Fruit fly (Drosophila melanogaster) whole organism: ENCODE data around the gene alpha-Est5.

ENCODE experiments used
- CG8478 ChIP-seq: fragments of >200 bp; optimal IDR thresholded peaks from 2 replicates; lab custom pipeline; 2018; ENCODE audit warnings: inconsistent platforms
- Dll ChIP-seq: fragments of >200 bp; optimal IDR thresholded peaks from 2 replicates; lab custom pipeline; 2017
- EcR ChIP-seq, 2 experiments: fragments of >200 bp; optimal IDR thresholded peaks; 2 replicates each; lab custom pipeline; 2017; ENCODE audit warnings: missing biosample characterization in 2 of 2, missing genetic modification characterization in 2 of 2, missing genetic modification reagents in 2 of 2
- pan ChIP-seq: fragments of >200 bp; optimal IDR thresholded peaks from 2 replicates; lab custom pipeline; 2017
- psq ChIP-seq: fragments of >200 bp; optimal IDR thresholded peaks from 2 replicates; lab custom pipeline; 2017
- usp ChIP-seq: fragments of >200 bp; optimal IDR thresholded peaks from 2 replicates; lab custom pipeline; 2017; ENCODE audit warnings: missing biosample characterization, missing genetic modification characterization, mixed read lengths

Gene alpha-Est5

DNA sequence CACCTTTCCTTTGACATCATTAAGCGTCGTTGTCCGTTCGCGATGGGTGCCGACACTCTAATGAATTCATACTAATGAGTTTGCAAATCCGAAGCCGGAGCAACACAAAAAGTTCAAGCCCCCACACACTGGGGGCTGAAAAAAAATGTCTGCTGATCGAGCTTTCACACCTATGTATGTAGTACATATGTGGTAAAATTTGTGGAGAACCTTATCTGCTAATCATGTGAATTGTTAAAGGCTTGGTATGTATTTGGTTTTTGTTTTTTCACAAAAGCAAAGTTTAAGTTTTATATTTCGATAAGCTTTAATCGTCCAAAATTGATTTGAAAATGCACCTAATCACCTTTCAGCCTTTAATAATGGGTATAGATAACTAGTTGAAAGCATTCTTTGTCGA lies at the start of gene alpha-Est5:
alpha-Est5 (minus strand) TSS at position 110 of the 400 bp plus-strand sequence.
- TF ChIP-seq pan: no peak
- TF ChIP-seq usp (GFP tag; lab: Kevin White, UChicago): no peak
- no peak for TF ChIP-seq Dll (lab: Kevin White, UChicago)
- TF ChIP-seq EcR (GFP tag; optimal IDR thresholded peaks at IDR 0.05; lab: Kevin White, UChicago): no peak
- no peak for TF ChIP-seq psq (lab: Kevin White, UChicago)
- TF ChIP-seq CG8478 (lab: Kevin White, UChicago): no peak

DNA sequence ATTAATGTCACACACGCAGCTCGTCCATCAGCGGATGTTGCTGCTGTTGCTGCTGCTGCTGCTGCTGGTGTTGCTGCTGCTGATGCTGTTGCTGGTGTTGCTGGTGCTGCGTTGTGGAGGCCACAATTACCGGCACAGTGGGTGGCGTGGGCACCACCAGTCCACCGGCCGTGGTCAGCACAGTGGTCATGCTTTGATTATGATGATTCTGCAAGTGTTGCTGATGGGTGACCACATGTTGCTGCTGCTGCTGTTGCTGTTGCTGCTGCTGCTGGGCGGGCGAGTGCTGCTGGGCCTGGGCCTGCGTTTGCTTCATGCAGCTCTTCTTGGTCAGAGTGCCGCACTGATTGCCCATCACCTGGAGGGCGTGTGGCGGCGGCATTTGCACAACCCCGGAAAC lies 36.0 kb upstream of the alpha-Est5 start:
- no peak for TF ChIP-seq CG8478 (lab: Kevin White, UChicago)
- TF ChIP-seq EcR (GFP tag; optimal IDR thresholded peaks at IDR 0.05; lab: Kevin White, UChicago): no peak
- TF ChIP-seq pan: no peak
- TF ChIP-seq usp (GFP tag; lab: Kevin White, UChicago): no peak
- TF ChIP-seq psq (lab: Kevin White, UChicago): no peak
- TF ChIP-seq Dll (lab: Kevin White, UChicago): no peak

DNA sequence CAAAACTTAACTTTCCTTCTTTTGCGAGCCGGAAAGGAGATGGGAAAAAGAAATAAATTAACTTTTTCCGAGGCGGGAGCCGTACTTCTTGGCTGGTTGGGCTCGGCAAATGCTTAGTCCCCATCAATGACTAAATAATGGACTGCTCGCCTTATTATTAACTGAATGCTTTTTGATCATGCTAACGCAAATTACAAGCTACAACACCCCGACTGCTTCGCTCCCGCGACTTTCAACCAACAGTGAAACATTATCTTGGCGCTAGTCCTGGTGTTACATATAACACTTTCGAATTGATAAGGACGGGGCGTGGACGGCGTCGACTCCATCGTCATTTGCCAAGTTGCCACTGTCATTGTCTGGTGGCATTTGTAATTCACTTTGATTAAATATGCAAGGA lies 15.5 kb upstream of the alpha-Est5 start, which contains the start of gene CG45545:
CG45545 (plus strand) TSS at position 301 of the 400 bp plus-strand sequence.
- no peak for TF ChIP-seq CG8478 (lab: Kevin White, UChicago)
- TF ChIP-seq Dll (lab: Kevin White, UChicago): no peak
- TF ChIP-seq usp (GFP tag; lab: Kevin White, UChicago): no peak
- TF ChIP-seq psq (lab: Kevin White, UChicago): no peak
- no peak for TF ChIP-seq pan
- TF ChIP-seq EcR (GFP tag; optimal IDR thresholded peaks at IDR 0.05; lab: Kevin White, UChicago): no peak

DNA sequence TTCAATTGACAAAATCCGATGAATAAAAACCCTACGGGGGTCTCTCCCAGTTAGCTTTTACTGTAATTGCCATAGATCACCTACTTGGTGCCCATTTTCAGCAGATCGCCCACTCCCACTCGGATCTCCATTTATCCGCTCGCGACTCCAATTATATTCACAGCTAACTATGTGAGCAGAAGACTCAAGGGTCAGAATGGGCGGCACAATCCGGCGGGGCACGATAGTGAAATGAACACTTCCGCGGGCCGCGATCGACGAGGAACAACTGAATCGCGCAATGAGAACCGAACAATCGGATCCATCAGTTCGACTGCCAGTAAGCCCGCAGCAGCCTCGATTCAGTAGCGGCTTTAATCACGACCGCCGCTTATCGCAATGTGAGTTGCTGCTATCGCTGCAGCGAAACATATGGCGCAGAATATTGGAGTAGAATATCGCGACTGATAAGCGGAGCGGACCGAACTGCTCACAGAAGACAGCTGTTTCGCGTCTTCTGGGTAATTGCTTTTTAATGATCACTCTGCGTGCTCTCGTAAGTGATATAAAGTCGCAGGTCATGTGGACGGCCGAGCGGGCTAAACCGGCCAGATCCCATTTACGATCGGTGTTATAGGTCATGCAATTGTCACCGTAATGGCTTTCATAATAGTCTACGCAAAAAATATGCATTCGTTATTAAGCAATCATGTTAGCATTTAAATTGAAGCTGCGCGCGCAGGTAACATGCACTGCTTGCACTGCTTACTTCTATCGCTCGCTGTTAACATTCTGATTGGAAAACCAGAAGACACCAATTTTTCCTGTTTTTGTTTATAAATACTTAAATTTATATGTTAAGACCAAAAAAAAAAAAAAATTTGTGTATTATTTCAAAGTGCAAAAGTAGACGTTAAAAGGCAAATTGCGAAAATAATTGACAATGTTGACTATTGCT lies 12.9 kb upstream of the alpha-Est5 start, which contains the start of gene alpha-Est1:
alpha-Est1 (minus strand) TSS at position 317 of the 937 bp plus-strand sequence.
- TF ChIP-seq pan: no peak
- no peak for TF ChIP-seq EcR (GFP tag; optimal IDR thresholded peaks at IDR 0.05; lab: Kevin White, UChicago)
- TF ChIP-seq Dll (lab: Kevin White, UChicago): no peak
- no peak for TF ChIP-seq usp (GFP tag; lab: Kevin White, UChicago)
- TF ChIP-seq psq (lab: Kevin White, UChicago): no peak
- TF ChIP-seq CG8478 (lab: Kevin White, UChicago): no peak

DNA sequence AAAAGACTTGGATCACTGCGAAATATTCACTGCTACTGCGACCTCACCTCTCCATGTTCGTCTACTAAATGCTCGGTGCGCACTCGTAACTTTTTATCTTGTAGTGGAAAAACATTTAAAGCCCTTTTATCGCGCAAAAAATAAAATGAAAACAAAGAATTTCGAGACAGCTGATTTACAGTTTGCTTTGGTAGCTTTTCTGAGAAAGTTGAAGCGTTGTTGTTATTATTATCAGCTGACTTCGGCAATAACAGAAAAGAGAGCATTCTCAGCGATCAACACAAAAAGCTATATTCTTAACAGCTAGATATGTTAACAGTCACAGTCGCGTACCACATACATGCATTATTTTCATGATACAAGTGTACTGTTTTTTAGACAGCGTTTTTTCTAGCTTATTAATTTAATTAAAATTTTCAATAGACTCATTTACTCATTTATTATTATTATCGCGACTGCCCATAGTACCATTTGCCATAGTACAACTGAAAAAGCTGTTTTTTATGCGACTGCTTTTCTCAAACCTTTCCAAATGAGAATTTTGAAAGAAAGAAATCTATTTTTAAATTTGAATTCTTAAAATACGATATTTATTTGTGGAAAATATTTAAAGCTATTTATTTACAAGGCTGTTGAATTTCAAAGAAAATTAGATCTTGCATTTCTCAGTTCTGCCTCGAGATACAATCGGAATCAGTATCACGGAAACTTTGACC lies 5.1 kb upstream of the alpha-Est5 start, which contains the start of the genes alpha-Est3 and alpha-Est2:
alpha-Est3 (minus strand) TSS at position 487 of the 716 bp plus-strand sequence.
alpha-Est2 (plus strand) TSS at position 666 of the 716 bp plus-strand sequence.
- no peak for TF ChIP-seq psq (lab: Kevin White, UChicago)
- no peak for TF ChIP-seq EcR (GFP tag; optimal IDR thresholded peaks at IDR 0.05; lab: Kevin White, UChicago)

DNA sequence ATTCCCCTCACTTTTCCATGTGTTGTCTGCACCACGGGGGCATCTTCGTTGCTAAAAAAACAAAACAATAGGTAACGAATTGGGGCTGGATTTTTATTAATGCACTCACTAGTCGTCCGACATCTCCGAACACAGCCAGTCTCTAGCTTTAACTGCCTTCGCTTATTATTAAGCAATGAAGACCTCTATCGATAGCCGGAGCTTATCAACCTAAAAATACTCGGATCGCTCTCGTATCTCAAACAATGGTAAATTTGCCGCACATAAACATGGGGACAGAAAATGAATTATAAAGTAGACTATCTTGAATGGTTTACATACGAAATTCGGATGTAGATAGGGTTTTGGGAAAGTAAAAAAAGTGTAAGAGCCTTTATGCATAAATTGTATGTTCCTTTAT lies 2.2 kb upstream of the alpha-Est5 start, which contains the start of gene alpha-Est4:
alpha-Est4 (minus strand) TSS at position 181 of the 400 bp plus-strand sequence.
- TF ChIP-seq CG8478 (lab: Kevin White, UChicago): no peak

DNA sequence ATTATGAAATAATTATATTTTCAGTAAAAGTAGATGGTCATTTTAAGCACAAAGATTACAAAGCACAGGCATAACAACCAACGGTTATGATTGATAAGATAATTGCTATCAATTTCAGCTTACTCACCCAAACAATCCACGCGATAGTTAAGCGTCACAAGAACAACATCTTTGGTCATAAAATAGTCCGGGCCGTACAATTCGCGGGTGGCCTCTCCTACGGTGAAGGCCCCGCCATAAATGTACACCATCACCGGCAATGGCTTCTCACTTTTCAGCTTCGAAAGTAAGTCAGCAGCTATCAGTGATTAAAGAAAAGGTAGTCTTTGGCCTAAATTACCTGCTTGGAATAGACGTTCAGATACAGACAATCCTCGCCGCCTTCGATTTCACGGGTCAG lies 584 bp downstream of the alpha-Est5 start:
- no peak for TF ChIP-seq Dll (lab: Kevin White, UChicago)
- no peak for TF ChIP-seq usp (GFP tag; lab: Kevin White, UChicago)
- TF ChIP-seq psq (lab: Kevin White, UChicago): no peak
- no peak for TF ChIP-seq CG8478 (lab: Kevin White, UChicago)
- no peak for TF ChIP-seq pan
- TF ChIP-seq EcR (GFP tag; optimal IDR thresholded peaks at IDR 0.05; lab: Kevin White, UChicago): no peak

DNA sequence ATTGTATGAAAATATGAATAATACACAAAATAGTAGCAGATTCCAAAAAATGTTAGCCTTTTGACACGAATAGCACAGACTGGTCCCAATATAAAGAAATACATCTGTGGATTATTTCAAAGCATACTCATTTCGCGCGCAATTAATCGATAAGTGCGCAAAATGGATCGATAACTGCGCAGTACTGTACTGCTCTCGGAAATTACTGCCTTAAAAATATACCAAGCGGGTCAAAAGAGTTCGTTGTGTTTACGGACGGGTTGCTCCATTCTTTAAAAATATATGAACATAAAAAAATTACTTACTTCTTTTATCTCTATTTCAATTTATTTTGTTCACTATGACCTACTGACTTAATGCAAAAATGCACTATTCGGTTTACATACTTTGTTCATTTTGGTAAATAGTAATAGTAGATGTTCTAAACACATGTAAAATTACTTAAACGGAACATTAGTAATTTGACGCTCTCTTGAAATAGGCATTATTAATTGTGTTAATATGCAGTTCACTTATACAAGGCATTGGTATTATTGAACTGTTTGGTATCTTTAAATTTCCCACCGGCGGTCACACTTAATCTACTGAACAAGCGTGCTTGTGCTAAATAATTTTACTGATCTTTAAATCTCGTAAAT lies 5.9 kb downstream of the alpha-Est5 start, which contains the start of the genes Rtnl2 and alphaTub84D:
Rtnl2 (minus strand) TSS at position 58 of the 638 bp plus-strand sequence.
alphaTub84D (plus strand) TSS at position 570 of the 638 bp plus-strand sequence.
- TF ChIP-seq Dll (lab: Kevin White, UChicago): no peak
- TF ChIP-seq pan: no peak
- no peak for TF ChIP-seq CG8478 (lab: Kevin White, UChicago)
- no peak for TF ChIP-seq psq (lab: Kevin White, UChicago)
- no peak for TF ChIP-seq EcR (GFP tag; optimal IDR thresholded peaks at IDR 0.05; lab: Kevin White, UChicago)
- TF ChIP-seq usp (GFP tag; lab: Kevin White, UChicago): no peak

DNA sequence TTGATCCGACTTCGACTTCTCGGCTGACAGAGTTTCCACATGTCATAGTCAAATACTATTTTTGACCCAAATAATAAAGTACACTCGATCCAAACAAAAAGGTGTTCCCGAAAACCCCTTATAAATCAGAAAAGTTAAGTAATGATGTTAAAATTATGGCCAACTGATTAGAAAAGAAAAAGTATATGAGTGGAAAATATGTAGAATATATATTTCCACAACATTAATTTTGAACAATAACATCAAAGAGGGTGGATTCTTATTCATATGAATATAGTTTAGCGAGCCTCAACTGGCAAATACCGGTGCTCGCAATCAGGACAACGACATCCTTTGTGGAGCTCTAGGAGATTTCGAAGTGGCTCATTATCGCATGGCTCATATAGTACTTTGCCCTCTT lies 7.5 kb downstream of the alpha-Est5 start, which contains the start of gene alpha-Est6:
alpha-Est6 (minus strand) TSS at position 101 of the 400 bp plus-strand sequence.
- no peak for TF ChIP-seq CG8478 (lab: Kevin White, UChicago)
- TF ChIP-seq EcR (GFP tag; optimal IDR thresholded peaks at IDR 0.05; lab: Kevin White, UChicago): no peak
- no peak for TF ChIP-seq Dll (lab: Kevin White, UChicago)
- TF ChIP-seq psq (lab: Kevin White, UChicago): no peak

DNA sequence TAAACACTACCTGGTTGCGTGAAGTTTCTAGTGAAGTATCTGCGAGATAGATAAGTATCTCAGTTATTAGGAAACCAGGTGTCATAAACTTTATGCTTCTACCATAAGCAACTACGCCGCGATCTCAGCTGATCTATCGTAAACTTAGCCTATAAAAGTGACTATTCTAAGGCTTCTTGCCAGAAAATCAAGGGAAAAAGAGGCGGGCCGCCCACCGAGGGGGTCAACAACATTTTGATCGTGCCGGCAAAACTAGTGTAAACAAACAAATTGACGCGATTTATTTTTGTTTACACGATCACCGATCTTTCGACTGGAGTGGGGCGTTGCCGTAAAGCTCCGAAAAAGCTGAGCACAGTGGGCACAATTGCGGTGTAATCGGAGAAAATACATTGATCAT lies 12.0 kb downstream of the alpha-Est5 start:
- TF ChIP-seq EcR (GFP tag; optimal IDR thresholded peaks at IDR 0.05; lab: Kevin White, UChicago) (no peak), CG8478 (lab: Kevin White, UChicago) (no peak), usp (GFP tag; lab: Kevin White, UChicago) (no peak), psq (lab: Kevin White, UChicago) (no peak), pan (no peak), Dll (lab: Kevin White, UChicago) (no peak)

DNA sequence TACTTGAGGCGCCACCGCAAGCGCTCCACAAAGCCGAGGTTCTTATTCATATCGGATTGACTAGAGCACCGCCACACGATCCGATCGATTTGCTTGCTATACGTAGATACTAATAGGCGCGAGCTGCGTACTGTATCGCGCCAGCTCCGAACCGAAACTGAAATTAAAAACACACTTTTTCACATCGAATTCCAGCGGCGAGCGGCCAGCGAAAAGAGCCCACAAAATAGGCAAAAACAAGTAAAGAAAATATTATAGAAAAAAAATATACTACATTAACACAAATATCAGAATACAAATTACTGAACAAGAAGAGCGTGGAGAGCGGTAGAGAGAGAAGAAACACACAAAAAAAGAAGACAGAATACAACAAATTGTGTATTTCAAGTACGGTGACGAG lies 12.6 kb downstream of the alpha-Est5 start, which contains the start of gene alpha-Est7:
alpha-Est7 (minus strand) TSS at position 160 of the 400 bp plus-strand sequence.
- TF ChIP-seq psq (lab: Kevin White, UChicago) (no peak), CG8478 (lab: Kevin White, UChicago) (no peak), usp (GFP tag; lab: Kevin White, UChicago) (no peak), pan (no peak), EcR (GFP tag; optimal IDR thresholded peaks at IDR 0.05; lab: Kevin White, UChicago) (no peak), Dll (lab: Kevin White, UChicago) (no peak)
